Fruit fly (Drosophila melanogaster): ENCODE data around the gene CG4502.

The CG4502 gene

DNA sequence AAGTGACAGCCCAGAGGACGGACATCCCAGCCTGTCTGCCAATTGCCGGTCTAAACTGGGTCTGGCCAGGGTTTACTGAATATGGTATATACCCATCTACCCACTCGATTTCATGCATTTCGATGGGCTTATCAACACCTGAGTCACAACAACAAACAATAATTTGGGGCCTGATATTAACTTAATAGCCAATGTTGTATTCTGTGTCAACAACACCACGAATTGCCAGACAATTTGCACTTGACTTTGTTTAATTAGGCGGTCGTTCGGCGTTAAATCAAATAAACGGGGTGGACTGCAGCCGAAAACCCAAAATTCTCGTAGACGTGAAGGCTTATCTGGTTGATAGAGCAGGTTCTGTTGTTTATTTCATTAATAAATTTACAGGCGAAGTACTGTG lies 35.2 kb upstream of the CG4502 start:
- no peak for TF ChIP-seq CG17806 (tag; optimal IDR thresholded peaks at IDR 0.05)
- peak; percentile 21 for TF ChIP-seq Snoo (tag; optimal IDR thresholded peaks at IDR 0.05)

DNA sequence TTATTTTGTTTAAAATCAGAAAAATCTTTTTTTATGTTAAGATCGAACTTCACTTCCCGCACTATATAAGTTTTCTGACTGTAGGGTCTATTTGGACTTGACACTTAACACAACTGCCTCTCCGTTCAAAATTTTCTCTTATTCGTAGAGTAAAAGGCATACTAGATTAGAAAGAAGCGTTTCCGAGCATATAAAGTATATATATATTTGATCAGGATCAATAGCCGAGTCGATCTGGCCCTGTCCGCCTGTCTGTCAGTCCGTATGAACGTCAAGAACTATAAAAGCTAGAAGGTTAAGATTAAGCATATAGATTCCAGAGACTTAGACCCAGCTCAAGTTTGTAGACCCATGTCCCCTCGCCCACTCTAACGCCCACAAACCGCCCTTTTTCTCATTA lies 28.6 kb upstream of the CG4502 start, which contains the start of gene CG43800:
CG43800 (minus strand) TSS at position 101 of the 400 bp plus-strand sequence.
- TF ChIP-seq gl (tag; optimal IDR thresholded peaks at IDR 0.05) (no peak), CG12605 (GFP tag; IDR thresholded peaks at IDR 0.05) (no peak), fd96Ca (GFP tag; IDR thresholded peaks at IDR 0.05) (no peak), CG34367 (tag; optimal IDR thresholded peaks at IDR 0.05) (no peak), CG10348 (GFP tag; IDR thresholded peaks at IDR 0.05) (no peak), D1 (tag; optimal IDR thresholded peaks at IDR 0.05) (no peak), CG13204 (GFP tag; optimal IDR thresholded peaks at IDR 0.05) (no peak), CG8301 (tag; optimal IDR thresholded peaks at IDR 0.05) (no peak), Pif1B (GFP tag; optimal IDR thresholded peaks at IDR 0.05) (no peak), CG17806 (tag; optimal IDR thresholded peaks at IDR 0.05) (no peak), CG14655 (GFP tag; optimal IDR thresholded peaks at IDR 0.05) (no peak)

DNA sequence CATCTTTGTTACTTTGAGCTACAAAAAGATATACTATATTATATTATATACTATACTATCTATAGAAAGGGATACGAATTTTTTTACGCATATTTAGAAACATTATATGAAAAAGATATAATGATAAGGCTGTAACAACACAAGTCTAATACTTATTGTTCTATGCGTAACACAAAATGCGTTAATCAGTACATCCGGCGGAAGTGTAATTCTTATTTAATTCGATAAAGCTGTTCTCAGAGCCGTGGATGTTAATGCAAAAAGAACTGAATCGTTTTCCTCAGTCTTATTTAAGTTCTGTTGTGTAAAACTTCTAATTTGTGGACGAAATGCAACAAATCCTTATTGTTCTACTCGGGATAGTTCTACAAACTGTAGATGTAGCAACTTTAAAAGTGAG lies 23.4 kb upstream of the CG4502 start, which contains the start of gene CG43799:
CG43799 (plus strand) TSS at position 301 of the 400 bp plus-strand sequence.
- no peak for TF ChIP-seq CG34367 (tag; optimal IDR thresholded peaks at IDR 0.05)
- no peak for TF ChIP-seq CG9948 (tag; optimal IDR thresholded peaks at IDR 0.05)
- TF ChIP-seq gl (tag; optimal IDR thresholded peaks at IDR 0.05) = no peak
- TF ChIP-seq Pif1B (GFP tag; optimal IDR thresholded peaks at IDR 0.05) = no peak
- TF ChIP-seq CG14655 (GFP tag; optimal IDR thresholded peaks at IDR 0.05) = no peak
- TF ChIP-seq CG32121 (GFP tag; IDR thresholded peaks at IDR 0.05) = no peak
- no peak for TF ChIP-seq CG10348 (GFP tag; IDR thresholded peaks at IDR 0.05)
- TF ChIP-seq Snoo (tag; optimal IDR thresholded peaks at IDR 0.05) = no peak
- TF ChIP-seq CG8159 (tag; optimal IDR thresholded peaks at IDR 0.05) = no peak
- TF ChIP-seq rn (GFP tag; IDR thresholded peaks at IDR 0.05) = no peak
- TF ChIP-seq EcR (GFP tag; optimal IDR thresholded peaks at IDR 0.05) = no peak
- no peak for TF ChIP-seq Pif1A (GFP tag; optimal IDR thresholded peaks at IDR 0.05)
- no peak for TF ChIP-seq CG12605 (GFP tag; IDR thresholded peaks at IDR 0.05)
- no peak for TF ChIP-seq CG15710 (tag; optimal IDR thresholded peaks at IDR 0.05)
- no peak for TF ChIP-seq Ets98B (GFP tag; IDR thresholded peaks at IDR 0.05)
- no peak for TF ChIP-seq CG8301 (tag; optimal IDR thresholded peaks at IDR 0.05)
- no peak for TF ChIP-seq D1 (tag; optimal IDR thresholded peaks at IDR 0.05)
- no peak for TF ChIP-seq CG13204 (GFP tag; optimal IDR thresholded peaks at IDR 0.05)
- no peak for TF ChIP-seq CG4496 (GFP tag; IDR thresholded peaks at IDR 0.05)
- no peak for TF ChIP-seq CG17806 (tag; optimal IDR thresholded peaks at IDR 0.05)

DNA sequence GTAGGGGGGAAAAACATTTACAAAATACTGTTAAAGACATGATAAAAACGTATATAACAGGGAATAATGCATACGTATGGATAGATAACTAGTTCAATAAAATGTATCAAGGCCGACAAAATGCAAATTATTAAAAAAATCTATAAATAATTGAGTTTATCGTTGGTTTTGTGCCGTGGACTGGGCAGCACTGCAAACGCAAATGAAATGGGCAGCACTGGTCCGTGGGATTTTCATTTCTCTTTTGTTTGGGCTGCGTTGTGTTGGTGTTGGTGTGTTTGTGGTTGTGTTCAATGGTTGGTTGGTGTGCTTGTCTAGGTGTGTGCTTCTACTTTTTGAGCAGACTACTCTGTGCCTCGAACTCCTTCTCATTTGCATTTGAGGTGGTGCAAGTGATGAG lies 22.5 kb upstream of the CG4502 start:
- no peak for TF ChIP-seq Snoo (tag; optimal IDR thresholded peaks at IDR 0.05)
- no peak for TF ChIP-seq CG12605 (GFP tag; IDR thresholded peaks at IDR 0.05)
- no peak for TF ChIP-seq CG13204 (GFP tag; optimal IDR thresholded peaks at IDR 0.05)
- TF ChIP-seq EcR (GFP tag; optimal IDR thresholded peaks at IDR 0.05) = no peak
- no peak for TF ChIP-seq CG8301 (tag; optimal IDR thresholded peaks at IDR 0.05)
- no peak for TF ChIP-seq Pif1B (GFP tag; optimal IDR thresholded peaks at IDR 0.05)
- no peak for TF ChIP-seq CG34367 (tag; optimal IDR thresholded peaks at IDR 0.05)

DNA sequence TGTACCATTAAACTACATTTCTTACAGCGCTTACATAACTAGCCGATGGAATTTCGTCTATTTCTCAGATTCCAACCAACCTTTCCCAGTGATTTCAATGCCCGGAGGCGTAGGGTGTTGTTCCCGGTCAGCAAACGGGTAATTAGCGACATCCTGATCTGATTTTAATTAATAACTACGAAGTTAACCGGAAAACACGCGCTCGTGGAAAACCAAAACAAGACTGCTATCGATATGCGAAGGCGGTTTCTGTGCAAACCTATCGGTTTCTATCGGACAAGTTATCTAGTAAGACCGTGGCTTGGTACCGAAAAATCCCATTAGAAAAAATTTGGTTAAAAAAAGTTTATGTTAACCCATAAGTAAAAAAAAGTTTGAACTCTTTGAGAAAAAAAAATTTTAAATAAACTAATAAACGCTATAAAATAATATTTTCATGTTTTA lies 18.8 kb upstream of the CG4502 start, which contains the start of gene mEFG1:
mEFG1 (minus strand) TSS at position 253 of the 444 bp plus-strand sequence.
- TF ChIP-seq CG12605 (GFP tag; IDR thresholded peaks at IDR 0.05) (no peak), CG4496 (GFP tag; IDR thresholded peaks at IDR 0.05) (peak; percentile 43; the same call in 2 of the 3 replicates)

DNA sequence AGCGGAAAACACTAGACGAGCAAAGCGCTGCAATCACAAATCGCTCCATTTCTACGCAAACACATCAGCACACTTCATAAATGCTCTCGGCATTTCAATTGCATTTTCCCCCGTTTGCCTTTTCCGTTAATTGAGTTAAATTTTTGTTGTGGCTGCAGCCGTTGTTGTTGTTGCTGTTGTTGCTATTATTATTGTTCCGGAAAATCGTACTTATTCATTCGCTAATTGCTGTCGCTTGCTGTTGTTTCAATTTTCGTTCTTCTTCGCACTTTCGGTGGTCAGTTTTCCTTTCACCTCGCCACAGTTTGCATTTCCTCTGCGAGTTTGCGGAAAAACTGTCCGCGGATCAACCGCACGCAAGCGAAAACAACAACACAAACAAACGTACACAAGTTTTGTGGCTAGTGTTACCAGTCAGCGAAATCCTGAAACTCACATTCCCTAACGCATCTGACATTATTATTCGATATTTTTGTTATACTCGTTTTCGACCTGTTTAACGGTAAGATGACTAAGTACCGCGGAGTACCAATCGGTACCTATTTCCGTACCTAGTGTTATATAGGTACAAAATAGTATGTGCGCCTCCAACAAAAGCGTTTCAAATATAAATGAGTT lies 15.7 kb upstream of the CG4502 start, which contains the start of gene CG13784:
CG13784 (minus strand) TSS at position 384 of the 618 bp plus-strand sequence.
- TF ChIP-seq CG14655 (GFP tag; optimal IDR thresholded peaks at IDR 0.05) (no peak), EcR (GFP tag; optimal IDR thresholded peaks at IDR 0.05) (no peak), Snoo (tag; optimal IDR thresholded peaks at IDR 0.05) (peak; percentile 14), Ets98B (GFP tag; IDR thresholded peaks at IDR 0.05) (0 out of 2 replicates have a peak, but pooled peaks have one; percentile 44), CG15710 (tag; optimal IDR thresholded peaks at IDR 0.05) (peak; percentile 19), CG34367 (tag; optimal IDR thresholded peaks at IDR 0.05) (peak; percentile 13), Pif1B (GFP tag; optimal IDR thresholded peaks at IDR 0.05) (peak; percentile 28), rn (GFP tag; IDR thresholded peaks at IDR 0.05) (no peak), CG4496 (GFP tag; IDR thresholded peaks at IDR 0.05) (peak; percentile 76), CG12605 (GFP tag; IDR thresholded peaks at IDR 0.05) (peak; percentile 19; the same call in 1 of the 2 replicates), CG32121 (GFP tag; IDR thresholded peaks at IDR 0.05) (peak; percentile 33), CG8301 (tag; optimal IDR thresholded peaks at IDR 0.05) (peak; percentile 16)

DNA sequence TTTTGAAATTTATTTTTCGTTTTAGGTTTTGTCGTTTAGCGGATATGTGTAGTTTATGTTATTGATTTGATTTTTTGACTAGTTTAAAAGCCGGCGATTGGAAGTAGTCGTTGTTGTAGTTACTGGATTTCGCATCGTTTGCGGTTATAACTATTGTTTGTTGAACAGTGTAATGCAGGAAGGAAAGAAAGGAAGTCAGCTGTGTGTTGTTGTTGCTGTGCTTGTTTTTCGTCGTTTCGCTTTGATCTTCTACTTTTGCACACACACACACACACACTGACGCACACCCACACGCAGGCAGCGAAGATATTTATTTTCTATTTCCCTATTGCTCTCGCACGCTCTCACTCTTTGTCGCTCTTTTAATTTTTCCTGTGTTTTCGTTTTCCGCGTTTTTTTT lies 15.1 kb upstream of the CG4502 start:
- TF ChIP-seq CG32121 (GFP tag; IDR thresholded peaks at IDR 0.05) = no peak
- peak; percentile 8; the same call in 2 of the 3 replicates for TF ChIP-seq CG4496 (GFP tag; IDR thresholded peaks at IDR 0.05)
- TF ChIP-seq Ets98B (GFP tag; IDR thresholded peaks at IDR 0.05) = no peak
- TF ChIP-seq CG17806 (tag; optimal IDR thresholded peaks at IDR 0.05) = no peak
- no peak for TF ChIP-seq rn (GFP tag; IDR thresholded peaks at IDR 0.05)
- TF ChIP-seq CG8159 (tag; optimal IDR thresholded peaks at IDR 0.05) = no peak
- no peak for TF ChIP-seq fd96Ca (GFP tag; IDR thresholded peaks at IDR 0.05)
- peak; percentile 6 for TF ChIP-seq CG14655 (GFP tag; optimal IDR thresholded peaks at IDR 0.05)
- TF ChIP-seq Pif1B (GFP tag; optimal IDR thresholded peaks at IDR 0.05) = no peak
- TF ChIP-seq CG34367 (tag; optimal IDR thresholded peaks at IDR 0.05) = no peak
- no peak for TF ChIP-seq CG9948 (tag; optimal IDR thresholded peaks at IDR 0.05)
- no peak for TF ChIP-seq Snoo (tag; optimal IDR thresholded peaks at IDR 0.05)
- TF ChIP-seq CG12605 (GFP tag; IDR thresholded peaks at IDR 0.05) = no peak
- no peak for TF ChIP-seq CG15710 (tag; optimal IDR thresholded peaks at IDR 0.05)
- peak; percentile 5 for TF ChIP-seq CG8301 (tag; optimal IDR thresholded peaks at IDR 0.05)
- TF ChIP-seq D1 (tag; optimal IDR thresholded peaks at IDR 0.05) = no peak
- TF ChIP-seq CG13204 (GFP tag; optimal IDR thresholded peaks at IDR 0.05) = no peak
- TF ChIP-seq CG10348 (GFP tag; IDR thresholded peaks at IDR 0.05) = no peak
- no peak for TF ChIP-seq gl (tag; optimal IDR thresholded peaks at IDR 0.05)
- TF ChIP-seq EcR (GFP tag; optimal IDR thresholded peaks at IDR 0.05) = no peak
- no peak for TF ChIP-seq Pif1A (GFP tag; optimal IDR thresholded peaks at IDR 0.05)
